Fruit fly (Drosophila melanogaster): ENCODE measurements around the gene CG2258.
A peak's percentile ranks its signal among the peaks of the same experiment; 100 is the strongest.

Gene CG2258

DNA sequence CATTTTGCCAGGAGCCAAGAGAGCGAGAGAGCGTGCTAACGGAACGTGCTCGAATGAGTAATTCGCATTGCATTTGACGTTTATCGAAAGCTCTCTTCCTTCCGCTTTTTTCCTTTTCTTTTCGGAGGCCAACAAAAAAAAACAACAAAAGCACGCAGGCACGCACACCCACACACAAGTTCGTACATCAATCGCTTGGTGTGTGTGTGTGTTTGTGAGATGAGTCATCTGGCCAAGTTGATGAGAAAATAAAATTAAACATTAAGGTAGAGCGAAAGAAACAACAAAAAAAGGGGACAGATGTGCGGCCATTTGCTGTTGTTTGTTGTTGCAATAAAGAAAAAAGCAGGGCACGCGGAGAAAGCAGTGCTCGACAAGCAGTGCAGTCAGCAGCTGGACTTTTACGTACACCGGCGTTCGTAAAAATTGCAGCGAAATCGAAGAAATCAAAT lies 38.6 kb downstream of the CG2258 start:
- TF ChIP-seq CG12605 (GFP tag; IDR thresholded peaks at IDR 0.05) (peak; percentile 79), Ets98B (GFP tag; IDR thresholded peaks at IDR 0.05) (peak; percentile 77), CG15710 (tag; optimal IDR thresholded peaks at IDR 0.05) (peak; percentile 55), CG17806 (tag; optimal IDR thresholded peaks at IDR 0.05) (peak; percentile 38), Pif1A (GFP tag; optimal IDR thresholded peaks at IDR 0.05) (peak; percentile 84), CG14655 (GFP tag; optimal IDR thresholded peaks at IDR 0.05) (no peak), CG8301 (tag; optimal IDR thresholded peaks at IDR 0.05) (peak; percentile 40), CG8159 (tag; optimal IDR thresholded peaks at IDR 0.05) (peak; percentile 51), EcR (GFP tag; optimal IDR thresholded peaks at IDR 0.05) (no peak), Snoo (tag; optimal IDR thresholded peaks at IDR 0.05) (peak; percentile 67), CG13204 (GFP tag; optimal IDR thresholded peaks at IDR 0.05) (no peak), fd96Ca (GFP tag; IDR thresholded peaks at IDR 0.05) (peak; percentile 52; the same call in 1 of the 3 replicates), CG9948 (tag; optimal IDR thresholded peaks at IDR 0.05) (peak; percentile 25), CG4496 (GFP tag; IDR thresholded peaks at IDR 0.05) (peak; percentile 88), gl (tag; optimal IDR thresholded peaks at IDR 0.05) (peak; percentile 74), D1 (tag; optimal IDR thresholded peaks at IDR 0.05) (no peak), CG10348 (GFP tag; IDR thresholded peaks at IDR 0.05) (no peak), CG34367 (tag; optimal IDR thresholded peaks at IDR 0.05) (peak; percentile 50), Pif1B (GFP tag; optimal IDR thresholded peaks at IDR 0.05) (peak; percentile 58), CG32121 (GFP tag; IDR thresholded peaks at IDR 0.05) (peak; percentile 79), rn (GFP tag; IDR thresholded peaks at IDR 0.05) (0 out of 2 replicates have a peak, but pooled peaks have one; percentile 10)

DNA sequence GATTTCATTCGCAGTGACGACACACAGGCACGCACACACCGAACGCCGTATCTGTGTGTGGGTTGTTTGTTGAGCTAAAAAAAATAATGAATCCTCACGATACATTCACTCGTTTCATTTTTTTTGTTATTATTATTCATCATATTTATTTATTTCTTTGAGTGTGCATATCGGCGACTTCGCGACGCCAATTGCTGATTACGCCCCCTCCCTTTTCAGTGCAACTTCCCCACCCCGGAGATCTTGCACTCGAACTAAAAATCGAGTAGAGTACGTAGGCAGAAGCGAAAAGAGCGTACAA lies 39.8 kb downstream of the CG2258 start:
- TF ChIP-seq CG14655 (GFP tag; optimal IDR thresholded peaks at IDR 0.05), result no peak
- no peak for TF ChIP-seq Pif1A (GFP tag; optimal IDR thresholded peaks at IDR 0.05)
- no peak for TF ChIP-seq CG17806 (tag; optimal IDR thresholded peaks at IDR 0.05)
- TF ChIP-seq Ets98B (GFP tag; IDR thresholded peaks at IDR 0.05), result no peak; the same call in 1 of the 2 replicates
- no peak for TF ChIP-seq CG8301 (tag; optimal IDR thresholded peaks at IDR 0.05)
- no peak for TF ChIP-seq Snoo (tag; optimal IDR thresholded peaks at IDR 0.05)
- no peak for TF ChIP-seq D1 (tag; optimal IDR thresholded peaks at IDR 0.05)
- no peak for TF ChIP-seq CG34367 (tag; optimal IDR thresholded peaks at IDR 0.05)
- TF ChIP-seq CG12605 (GFP tag; IDR thresholded peaks at IDR 0.05), result no peak
- TF ChIP-seq CG13204 (GFP tag; optimal IDR thresholded peaks at IDR 0.05), result no peak
- no peak; the same call in 2 of the 3 replicates for TF ChIP-seq fd96Ca (GFP tag; IDR thresholded peaks at IDR 0.05)
- no peak for TF ChIP-seq EcR (GFP tag; optimal IDR thresholded peaks at IDR 0.05)
- no peak for TF ChIP-seq rn (GFP tag; IDR thresholded peaks at IDR 0.05)
- no peak for TF ChIP-seq CG10348 (GFP tag; IDR thresholded peaks at IDR 0.05)
- no peak for TF ChIP-seq CG32121 (GFP tag; IDR thresholded peaks at IDR 0.05)
- no peak for TF ChIP-seq Pif1B (GFP tag; optimal IDR thresholded peaks at IDR 0.05)
- TF ChIP-seq CG8159 (tag; optimal IDR thresholded peaks at IDR 0.05), result no peak
- no peak for TF ChIP-seq CG9948 (tag; optimal IDR thresholded peaks at IDR 0.05)

DNA sequence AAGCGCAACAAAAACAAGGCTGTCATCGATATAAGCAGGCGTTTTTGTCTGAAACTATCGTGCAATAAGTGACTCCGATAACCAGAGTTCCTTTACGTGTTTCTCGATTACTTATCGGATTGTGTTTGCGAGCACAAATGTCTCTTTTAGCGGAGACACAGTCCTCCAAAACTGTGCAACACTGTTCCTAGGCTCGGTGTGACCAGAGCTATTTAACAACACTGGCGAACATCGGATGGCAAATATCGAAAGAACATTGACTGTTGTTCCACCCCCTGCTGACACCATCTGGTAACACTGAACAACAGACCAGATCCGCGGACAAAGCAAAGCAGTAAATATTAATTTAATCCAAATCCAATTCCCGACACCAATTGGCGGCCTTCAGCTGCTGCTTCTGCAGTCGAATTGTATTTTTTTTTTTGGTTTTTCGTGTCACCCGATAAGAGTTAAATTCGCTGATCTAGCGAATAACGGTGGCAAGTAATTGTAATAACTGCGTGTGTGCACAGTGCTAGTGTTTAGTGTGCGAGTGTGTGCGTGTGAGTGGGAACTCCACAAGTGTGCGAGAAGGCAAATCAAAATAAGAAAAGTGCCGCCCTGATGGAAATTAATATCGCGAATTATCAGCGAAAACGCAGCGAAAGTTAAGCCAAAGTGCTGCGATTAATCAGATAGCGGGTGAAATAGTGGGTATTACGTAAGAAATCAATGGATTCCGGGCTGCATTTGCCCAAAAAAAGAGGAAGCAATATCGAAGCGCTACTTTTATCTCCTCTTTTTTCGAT lies 40.3 kb downstream of the CG2258 start, which contains the start of gene mys:
Gene mys, plus strand, starts transcription at position 254 of the 788 bp plus-strand sequence.
- TF ChIP-seq rn (GFP tag; IDR thresholded peaks at IDR 0.05) (no peak), fd96Ca (GFP tag; IDR thresholded peaks at IDR 0.05) (peak; percentile 18; the same call in 1 of the 3 replicates), Ets98B (GFP tag; IDR thresholded peaks at IDR 0.05) (no peak), CG12605 (GFP tag; IDR thresholded peaks at IDR 0.05) (peak; percentile 63), EcR (GFP tag; optimal IDR thresholded peaks at IDR 0.05) (no peak), CG8301 (tag; optimal IDR thresholded peaks at IDR 0.05) (peak; percentile 27), CG4496 (GFP tag; IDR thresholded peaks at IDR 0.05) (peak; percentile 19; the same call in 1 of the 3 replicates), Snoo (tag; optimal IDR thresholded peaks at IDR 0.05) (no peak), CG13204 (GFP tag; optimal IDR thresholded peaks at IDR 0.05) (peak; percentile 14), Pif1A (GFP tag; optimal IDR thresholded peaks at IDR 0.05) (no peak), CG17806 (tag; optimal IDR thresholded peaks at IDR 0.05) (no peak), CG9948 (tag; optimal IDR thresholded peaks at IDR 0.05) (no peak), CG32121 (GFP tag; IDR thresholded peaks at IDR 0.05) (no peak), CG8159 (tag; optimal IDR thresholded peaks at IDR 0.05) (no peak), Pif1B (GFP tag; optimal IDR thresholded peaks at IDR 0.05) (no peak), CG14655 (GFP tag; optimal IDR thresholded peaks at IDR 0.05) (peak; percentile 40), CG10348 (GFP tag; IDR thresholded peaks at IDR 0.05) (no peak), gl (tag; optimal IDR thresholded peaks at IDR 0.05) (peak; percentile 37), D1 (tag; optimal IDR thresholded peaks at IDR 0.05) (no peak), CG34367 (tag; optimal IDR thresholded peaks at IDR 0.05) (no peak), CG15710 (tag; optimal IDR thresholded peaks at IDR 0.05) (no peak)

DNA sequence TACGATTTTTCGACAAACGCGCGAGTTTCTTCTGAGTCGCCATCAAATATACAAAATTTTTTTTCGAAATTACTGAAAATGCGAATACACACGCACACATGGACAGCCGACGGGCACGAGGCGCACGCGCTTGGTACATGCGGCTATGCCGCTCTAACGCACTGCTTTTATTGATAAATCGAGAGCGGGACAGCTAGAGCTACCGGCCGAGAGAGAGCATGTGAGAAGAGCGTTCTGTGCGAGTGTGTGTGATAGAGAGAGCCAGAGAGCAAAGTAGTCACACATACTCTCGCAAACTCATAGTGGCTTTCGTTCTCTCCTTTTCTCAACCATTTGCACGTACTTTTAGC lies 41.0 kb downstream of the CG2258 start:
- TF ChIP-seq CG12605 (GFP tag; IDR thresholded peaks at IDR 0.05) (peak; percentile 34; the same call in 1 of the 2 replicates), CG13204 (GFP tag; optimal IDR thresholded peaks at IDR 0.05) (no peak), Ets98B (GFP tag; IDR thresholded peaks at IDR 0.05) (peak; percentile 58), Pif1A (GFP tag; optimal IDR thresholded peaks at IDR 0.05) (no peak), Pif1B (GFP tag; optimal IDR thresholded peaks at IDR 0.05) (no peak), CG8159 (tag; optimal IDR thresholded peaks at IDR 0.05) (peak; percentile 4), CG14655 (GFP tag; optimal IDR thresholded peaks at IDR 0.05) (peak; percentile 14), CG4496 (GFP tag; IDR thresholded peaks at IDR 0.05) (peak; percentile 77), CG8301 (tag; optimal IDR thresholded peaks at IDR 0.05) (no peak), CG32121 (GFP tag; IDR thresholded peaks at IDR 0.05) (peak; percentile 54; the same call in 1 of the 2 replicates), fd96Ca (GFP tag; IDR thresholded peaks at IDR 0.05) (peak; percentile 52; the same call in 1 of the 3 replicates)
